Fruit fly (Drosophila melanogaster) whole organism, pupa: ENCODE measurements around the gene Grd.

Source experiments
- CG15710 ChIP-seq: fragments of 200-800 bp; sonication (Bioruptor generic); optimal IDR thresholded peaks from 2 replicates; lab custom pipeline; 2018; ENCODE audit warnings: missing biosample characterization, mild to moderate bottlenecking, missing genetic modification characterization, moderate library complexity
- CG17806 ChIP-seq: fragments of 200-800 bp; sonication (Bioruptor generic); optimal IDR thresholded peaks from 2 replicates; lab custom pipeline; 2018; ENCODE audit warnings: missing biosample characterization, mild to moderate bottlenecking, missing genetic modification characterization, moderate library complexity
- Pif1A ChIP-seq: fragments of 200-800 bp; sonication (Bioruptor generic); optimal IDR thresholded peaks from 3 replicates; lab custom pipeline; 2016; ENCODE audit warnings: missing biosample characterization, missing genetic modification characterization
- fd96Ca ChIP-seq: fragments of 200-800 bp; sonication (Bioruptor generic); IDR thresholded peaks from 3 replicates; pipeline ENCODE4 v1.3.6; 2022; ENCODE audit warnings: missing biosample characterization, missing genetic modification characterization

dm6 chr3L:17791495-17791894 is 31.6 kb upstream of the Grd start:
- no peak for TF ChIP-seq Pif1A (GFP tag; lab: Kevin White, UChicago)
- TF ChIP-seq CG17806 (tag; lab: Kevin White, UChicago): no peak
- no peak for TF ChIP-seq CG15710
- TF ChIP-seq fd96Ca (GFP tag; lab: Robert Waterston, UW): no peak
